Fruit fly (Drosophila melanogaster) whole organism, larva: ENCODE results near the gene ng2.
"Not testable (repeated sequence)": the region's sequence is repeated elsewhere in the genome, so short reads cannot be mapped to it uniquely, and the experiment has no call there.

Experiments used
- noc ChIP-seq: fragments of 200-800 bp; sonication (Bioruptor generic); optimal IDR thresholded peaks from 3 replicates; lab custom pipeline; 2019; ENCODE audit warnings: missing biosample characterization, mild to moderate bottlenecking, missing genetic modification characterization, moderate library complexity

ng2 gene

DNA sequence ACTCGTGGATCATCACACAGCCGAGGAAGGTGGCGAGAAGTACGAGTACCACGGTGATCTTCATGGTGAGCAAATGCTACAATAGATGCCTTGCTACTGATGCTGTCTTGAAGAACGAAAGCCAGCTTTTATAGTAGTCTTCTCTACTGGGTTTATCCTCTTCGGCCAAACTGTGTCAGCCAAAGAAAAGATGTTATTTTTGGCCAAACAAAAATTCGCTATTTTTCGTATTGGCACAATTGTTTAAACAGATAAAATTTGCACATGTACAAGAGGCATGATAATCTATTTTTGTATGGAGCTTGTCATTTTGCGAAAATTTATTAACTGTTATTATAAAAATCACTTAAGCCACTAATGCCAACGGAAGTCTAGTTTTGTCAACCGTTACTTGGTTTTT, at the start of gene ng2:
ng2 (minus strand) TSS at position 101 of the 400 bp plus-strand sequence.
- not testable (repeated sequence) for TF ChIP-seq noc (tag; lab: Kevin White, UChicago)

DNA sequence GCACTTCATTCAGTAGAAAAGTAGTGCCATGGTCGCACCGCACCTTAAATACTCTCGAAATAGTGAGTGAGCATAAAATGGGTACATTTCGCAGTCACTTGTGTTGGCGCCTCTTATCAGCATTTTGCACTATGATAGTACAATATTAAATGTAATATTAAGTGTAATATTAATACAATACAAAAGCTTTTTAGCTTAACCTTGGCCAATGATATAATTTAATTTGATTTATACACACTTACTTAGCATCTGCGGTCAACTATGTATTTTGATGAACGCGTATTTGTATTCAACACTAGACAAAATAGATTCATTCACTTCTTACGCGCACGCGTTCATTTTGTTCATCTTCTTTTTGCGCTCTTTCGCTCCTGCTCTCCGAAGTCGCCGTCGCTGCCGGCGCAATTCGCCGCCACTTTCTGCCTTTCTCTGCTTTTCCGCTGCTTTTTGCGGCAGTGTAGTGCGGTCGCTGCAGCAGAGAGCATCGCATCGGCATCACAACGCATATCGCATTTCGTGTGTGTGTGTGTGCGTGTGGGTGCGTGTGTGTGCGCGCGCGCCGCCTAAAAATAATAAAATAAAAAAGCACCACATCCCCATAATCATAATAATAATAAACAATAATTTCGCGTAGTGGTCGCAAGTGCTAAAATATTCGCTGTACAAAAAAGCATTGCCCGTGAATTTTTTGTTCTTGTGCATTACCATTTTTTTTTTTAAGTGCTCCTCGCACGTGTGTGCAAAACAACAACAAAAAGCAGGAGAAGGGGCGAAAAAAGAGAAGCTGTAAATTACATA, 48.7 kb upstream of the ng2 start:
- TF ChIP-seq noc (tag; lab: Kevin White, UChicago), result no peak

- TF ChIP-seq noc (tag; lab: Kevin White, UChicago), result no peak
Measured at dm6 chrX:3288247-3288838, 48.0 kb upstream of the ng2 start.

DNA sequence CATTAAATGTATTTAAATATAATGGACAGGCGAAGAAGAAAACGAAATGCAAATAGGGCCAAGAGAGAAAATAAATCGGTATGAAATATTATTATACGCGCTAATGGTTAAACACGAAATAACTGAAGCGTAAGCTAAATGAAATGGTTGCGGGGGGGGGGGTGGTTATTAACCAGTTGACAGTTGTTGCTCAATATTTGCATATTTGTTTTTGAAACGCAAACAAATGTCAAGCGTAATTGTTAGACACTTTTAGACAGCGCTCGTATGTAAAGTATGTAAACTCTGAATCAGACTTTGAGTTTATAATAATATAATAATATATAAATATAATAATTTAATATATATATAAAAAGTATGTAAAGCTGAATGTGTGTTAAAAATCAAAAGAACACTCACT, 41.6 kb upstream of the ng2 start:
- no peak for TF ChIP-seq noc (tag; lab: Kevin White, UChicago)

DNA sequence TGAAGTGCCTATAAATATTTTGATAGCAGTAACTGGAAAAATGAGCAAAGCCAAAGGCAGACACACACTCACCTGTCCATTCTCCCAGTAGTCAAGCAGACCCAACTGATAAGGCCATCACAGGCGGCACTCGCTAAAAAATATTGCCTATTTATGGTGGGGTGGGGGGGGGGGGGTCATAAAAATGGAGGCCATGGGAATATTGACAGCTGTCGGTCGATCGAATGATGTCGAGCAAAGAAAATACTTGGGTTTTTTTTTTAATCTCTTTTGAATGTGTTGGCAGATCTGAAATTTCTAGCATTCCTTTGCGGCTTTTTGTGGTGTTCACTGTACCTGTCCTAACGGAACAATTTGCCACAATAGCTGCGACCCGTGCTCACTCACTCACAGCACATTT, 33.2 kb upstream of the ng2 start:
- TF ChIP-seq noc (tag; lab: Kevin White, UChicago), result peak; percentile 43

DNA sequence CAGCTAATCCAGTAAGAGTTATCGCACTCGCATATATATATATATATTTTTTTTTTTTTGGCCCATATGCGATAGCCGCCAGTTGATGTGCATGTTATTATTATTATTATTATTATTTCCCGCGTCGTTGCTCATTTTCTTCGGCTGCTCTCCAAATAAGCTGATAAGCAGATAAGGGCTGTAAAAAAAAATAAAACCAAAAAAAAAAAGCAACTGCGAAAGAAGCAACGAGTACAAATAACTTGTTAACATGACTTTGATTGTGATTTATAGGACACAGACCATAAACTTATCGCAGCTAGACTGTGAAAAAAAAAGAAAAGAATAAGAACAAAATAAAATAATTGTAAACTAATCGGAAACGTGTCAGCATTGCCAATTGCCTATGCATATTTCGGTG, 25.5 kb upstream of the ng2 start:
- TF ChIP-seq noc (tag; lab: Kevin White, UChicago), result peak; percentile 69

dm6 chrX:3260536-3260935, 20.2 kb upstream of the ng2 start:
- peak; percentile 44 for TF ChIP-seq noc (tag; lab: Kevin White, UChicago)

- peak; percentile 93 for TF ChIP-seq noc (tag; lab: Kevin White, UChicago)
Measured at dm6 chrX:3255569-3256309, 15.4 kb upstream of the ng2 start.

- no peak for TF ChIP-seq noc (tag; lab: Kevin White, UChicago)
Measured at dm6 chrX:3249789-3250188, 9.4 kb upstream of the ng2 start, which contains the start of gene Sgs4. Gene Sgs4 (plus strand): TSS chrX:3250089.

- no peak for TF ChIP-seq noc (tag; lab: Kevin White, UChicago)
Measured at dm6 chrX:3249189-3249588, 8.8 kb upstream of the ng2 start, which contains the start of gene Pig1. Gene Pig1 (minus strand): TSS chrX:3249289.

DNA sequence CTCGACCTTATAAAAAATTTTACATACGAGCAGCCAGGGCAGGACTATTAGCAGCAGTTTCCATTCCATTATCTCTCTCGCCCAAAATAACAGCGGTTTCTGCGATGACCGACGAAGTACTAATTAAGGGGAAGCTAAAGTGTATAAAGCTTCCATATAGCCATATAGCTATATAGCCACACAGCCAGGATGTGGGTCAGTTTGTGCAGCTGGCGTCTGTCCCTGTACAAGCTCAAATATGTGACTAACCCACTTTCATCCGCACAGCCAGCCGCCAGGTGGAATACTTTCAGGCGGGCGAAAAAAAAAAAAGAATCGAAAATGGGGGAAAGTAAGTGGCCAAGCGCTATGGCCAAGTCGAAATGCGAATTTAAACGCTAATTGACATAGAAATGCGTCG, 3.7 kb upstream of the ng2 start, which contains the start of gene ng4:
ng4 (minus strand) TSS at position 101 of the 400 bp plus-strand sequence.
- TF ChIP-seq noc (tag; lab: Kevin White, UChicago), result no peak

- no peak for TF ChIP-seq noc (tag; lab: Kevin White, UChicago)
Measured at dm6 chrX:3241984-3242462, 1.7 kb upstream of the ng2 start, which contains the start of the genes ng3 and ng1. Gene ng3 (minus strand): TSS chrX:3242084. Gene ng1 (plus strand): TSS chrX:3242412.

dm6 chrX:3236586-3236985, 3.8 kb downstream of the ng2 start, which contains the start of gene CG14265:
Gene CG14265 (minus strand): TSS chrX:3236686.
- TF ChIP-seq noc (tag; lab: Kevin White, UChicago), result no peak

DNA sequence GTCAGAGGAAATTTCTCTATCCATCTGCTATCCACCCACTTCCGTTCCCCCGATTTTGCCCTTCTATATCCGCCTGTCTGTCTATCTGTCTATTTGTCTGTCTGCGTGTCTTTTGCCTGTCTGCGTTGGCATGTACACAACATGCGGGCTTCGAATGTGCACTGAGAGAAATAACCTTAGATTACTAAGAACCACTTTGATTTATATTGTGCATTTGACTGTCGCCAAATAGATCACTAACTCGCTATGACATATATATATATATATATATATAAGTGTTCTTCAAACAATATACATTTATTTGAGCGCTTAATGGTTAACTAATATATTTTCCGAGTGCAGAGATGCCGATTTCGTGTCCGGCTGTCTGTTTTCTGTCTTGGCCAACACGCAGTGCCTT, 6.7 kb downstream of the ng2 start:
- no peak for TF ChIP-seq noc (tag; lab: Kevin White, UChicago)

- no peak for TF ChIP-seq noc (tag; lab: Kevin White, UChicago)
Measured at dm6 chrX:3205887-3206794, 34.2 kb downstream of the ng2 start.
